Worm (Caenorhabditis elegans) whole organism, young adult: ENCODE data around the gene B0035.15.

Experiments used
- F39B2.1 ChIP-seq: fragments of 200-800 bp; sonication (Bioruptor generic); IDR thresholded peaks from 2 replicates; pipeline ENCODE4 v1.3.6; 2022; ENCODE audit warnings: missing genetic modification reagents, missing genetic modification characterization, missing compliant biosample characterization
- F57C9.4 ChIP-seq: sonication (generic microtip); optimal IDR thresholded peaks from 2 replicates; lab custom pipeline; 2017; ENCODE audit warnings: mild to moderate bottlenecking, missing genetic modification characterization, missing compliant biosample characterization
- Y53F4B.3 ChIP-seq: fragments of 200-800 bp; sonication (Bioruptor generic); IDR thresholded peaks from 2 replicates; pipeline ENCODE4 v1.3.6; 2022; ENCODE audit warnings: missing genetic modification reagents, missing genetic modification characterization, missing compliant biosample characterization
- ama-1 ChIP-seq, 3 experiments: fragments of 150-350 bp in 1 of 3; sonication (generic microtip) in 2 of 3; optimal IDR thresholded peaks; 2 replicates each; lab custom pipeline; 2014 to 2018; ENCODE audit warnings: missing biosample characterization in 2 of 3, missing genetic modification characterization in 2 of 3, missing genetic modification reagents in 2 of 3
- ccch-3 ChIP-seq: fragments of 200-800 bp; sonication (Bioruptor generic); optimal IDR thresholded peaks from 2 replicates; lab custom pipeline; 2018; ENCODE audit warnings: mild to moderate bottlenecking, missing genetic modification characterization, missing compliant biosample characterization
- ceh-27 ChIP-seq: fragments of 200-800 bp; sonication (Bioruptor generic); optimal IDR thresholded peaks from 2 replicates; lab custom pipeline; 2018; ENCODE audit warnings: mild to moderate bottlenecking, missing genetic modification characterization, moderate library complexity, missing compliant biosample characterization
- die-1 ChIP-seq: sonication (generic microtip); optimal IDR thresholded peaks from 2 replicates; lab custom pipeline; 2016; ENCODE audit warnings: missing genotype, mild to moderate bottlenecking, missing genetic modification characterization, missing compliant biosample characterization
- egl-18 ChIP-seq: fragments of 200-800 bp; sonication (Bioruptor generic); IDR thresholded peaks from 2 replicates; pipeline ENCODE4 v1.3.6; 2022; ENCODE audit warnings: missing genetic modification reagents, missing genetic modification characterization, missing compliant biosample characterization
- mcd-1 ChIP-seq: fragments of 200-800 bp; sonication (Bioruptor generic); IDR thresholded peaks from 2 replicates; pipeline ENCODE4 v1.3.6; 2022; ENCODE audit warnings: missing genetic modification reagents, missing genetic modification characterization, missing compliant biosample characterization
- nhr-90 ChIP-seq: sonication (generic microtip); optimal IDR thresholded peaks from 2 replicates; lab custom pipeline; 2016; ENCODE audit warnings: missing genotype, mild to moderate bottlenecking, missing genetic modification characterization, missing compliant biosample characterization
- rcor-1 ChIP-seq: fragments of 200-800 bp; sonication (Bioruptor generic); IDR thresholded peaks from 2 replicates; pipeline ENCODE4 v1.3.6; 2022; ENCODE audit warnings: missing genetic modification reagents, missing genetic modification characterization, missing compliant biosample characterization
- unc-130 ChIP-seq: sonication (generic microtip); optimal IDR thresholded peaks from 2 replicates; lab custom pipeline; 2016; ENCODE audit warnings: missing genetic modification reagents, missing genetic modification characterization, missing compliant biosample characterization
- ztf-6 ChIP-seq: fragments of 200-800 bp; sonication (Bioruptor generic); IDR thresholded peaks from 2 replicates; pipeline ENCODE4 v1.3.6; 2022; ENCODE audit warnings: missing genetic modification reagents, missing genetic modification characterization, missing compliant biosample characterization

DNA sequence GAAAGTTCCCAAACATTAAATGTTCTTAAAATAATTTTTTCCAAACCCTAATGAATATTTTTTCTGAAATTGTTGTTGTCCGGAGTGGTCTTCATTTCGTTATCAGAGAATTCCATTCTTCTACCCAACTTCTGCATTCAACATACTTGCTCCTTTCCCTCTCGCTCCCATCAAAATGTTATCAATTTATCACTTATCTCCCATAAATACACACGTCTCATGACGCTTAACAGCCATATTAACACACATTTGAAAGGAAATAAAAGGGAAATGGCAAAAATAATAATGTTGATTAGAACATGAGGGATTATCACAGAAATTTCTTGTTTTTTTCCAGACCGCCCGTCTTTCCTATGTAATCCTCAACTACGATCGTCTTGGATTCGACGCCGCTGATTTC, 9.1 kb downstream of the B0035.15 start:
- TF ChIP-seq ccch-3 (GFP tag; lab: Kevin White, UChicago) (no peak), ztf-6 (GFP tag; lab: Robert Waterston, UW) (no peak), ceh-27 (no peak), rcor-1 (GFP tag; lab: Robert Waterston, UW) (no peak), die-1 (tag; lab: Kevin White, UChicago) (no peak), ama-1 (optimal IDR thresholded peaks at IDR 0.05; lab: Kevin White, UChicago) (no peak), ama-1 (GFP tag; optimal IDR thresholded peaks at IDR 0.05; lab: Kevin White, UChicago) (no peak), F39B2.1 (GFP tag; lab: Robert Waterston, UW) (no peak), unc-130 (no peak), egl-18 (GFP tag; lab: Robert Waterston, UW) (no peak), F57C9.4 (tag; lab: Kevin White, UChicago) (no peak), nhr-90 (no peak), mcd-1 (GFP tag; lab: Robert Waterston, UW) (no peak), Y53F4B.3 (no peak)
